Fruit fly (Drosophila melanogaster): ENCODE results near the gene CG7963.

The CG7963 gene

DNA sequence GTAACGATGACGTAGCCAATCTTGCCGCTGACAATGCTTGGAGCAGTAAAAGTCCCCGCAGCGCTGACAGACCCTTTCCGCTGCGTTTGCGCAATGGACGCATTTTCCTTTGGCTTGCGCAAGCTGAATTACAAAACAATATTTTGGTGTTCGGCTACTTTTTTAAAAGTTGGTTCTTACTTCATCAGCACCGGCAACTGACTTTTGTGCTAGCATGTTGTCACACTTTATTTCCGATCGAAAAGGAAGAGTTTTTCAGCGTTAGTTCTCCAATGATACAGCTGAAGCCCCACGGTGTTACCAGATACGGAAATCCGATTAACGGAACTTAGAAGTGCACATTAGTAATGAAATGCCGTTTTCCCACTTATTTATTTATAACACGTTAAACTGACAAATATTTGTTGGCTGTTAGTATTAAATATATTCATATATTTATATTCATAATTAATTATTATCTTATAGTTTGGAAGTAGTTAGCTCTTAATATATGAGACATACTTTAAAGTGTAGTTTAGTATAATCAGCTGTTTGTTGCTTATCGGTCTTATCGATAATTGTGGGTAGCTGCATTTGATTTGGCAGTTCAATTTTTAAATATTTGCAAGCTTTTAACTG lies at the start of gene CG7963, which contains the start of gene Veneno:
CG7963 (plus strand) TSS at position 568 of the 618 bp plus-strand sequence.
Veneno (minus strand) TSS at position 296 of the 618 bp plus-strand sequence.
- TF ChIP-seq psq (optimal IDR thresholded peaks at IDR 0.05) (no peak), Sin3A (optimal IDR thresholded peaks at IDR 0.05) (no peak), Myc (optimal IDR thresholded peaks at IDR 0.05) (no peak), insv (optimal IDR thresholded peaks at IDR 0.05) (no peak)

DNA sequence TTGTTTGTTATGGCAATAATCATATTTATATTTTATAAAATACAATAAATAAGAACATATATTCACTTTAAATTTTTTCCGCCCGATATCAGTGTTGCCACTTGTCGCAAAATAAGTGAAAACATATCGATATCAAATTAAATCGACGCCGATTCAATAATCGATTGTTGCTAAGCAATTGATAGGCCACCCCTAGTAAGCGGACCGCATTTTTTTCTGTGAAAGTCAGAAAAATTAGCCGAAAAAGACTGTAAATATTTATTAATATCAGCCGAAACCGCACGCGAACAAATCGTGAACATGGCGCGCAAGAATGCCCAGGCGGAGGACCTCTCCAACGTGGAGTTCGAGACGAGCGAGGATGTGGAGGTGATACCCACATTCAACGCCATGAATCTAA lies 49.6 kb upstream of the CG7963 start, which contains the start of gene CG7483:
CG7483 (plus strand) TSS at position 171 of the 400 bp plus-strand sequence.
- no peak for TF ChIP-seq Sin3A (optimal IDR thresholded peaks at IDR 0.05)
- no peak for TF ChIP-seq ttk (optimal IDR thresholded peaks at IDR 0.05)
- no peak for TF ChIP-seq h (optimal IDR thresholded peaks at IDR 0.05)
- TF ChIP-seq Myc (optimal IDR thresholded peaks at IDR 0.05), result no peak
- no peak for TF ChIP-seq psq (optimal IDR thresholded peaks at IDR 0.05)
- no peak for TF ChIP-seq insv (optimal IDR thresholded peaks at IDR 0.05)

dm6 chr3R:8316344-8317105 lies 46.1 kb upstream of the CG7963 start, which contains the start of gene Coq2:
TSS of gene Coq2 (minus strand) at chr3R:8316543.
- TF ChIP-seq h (optimal IDR thresholded peaks at IDR 0.05), result no peak

DNA sequence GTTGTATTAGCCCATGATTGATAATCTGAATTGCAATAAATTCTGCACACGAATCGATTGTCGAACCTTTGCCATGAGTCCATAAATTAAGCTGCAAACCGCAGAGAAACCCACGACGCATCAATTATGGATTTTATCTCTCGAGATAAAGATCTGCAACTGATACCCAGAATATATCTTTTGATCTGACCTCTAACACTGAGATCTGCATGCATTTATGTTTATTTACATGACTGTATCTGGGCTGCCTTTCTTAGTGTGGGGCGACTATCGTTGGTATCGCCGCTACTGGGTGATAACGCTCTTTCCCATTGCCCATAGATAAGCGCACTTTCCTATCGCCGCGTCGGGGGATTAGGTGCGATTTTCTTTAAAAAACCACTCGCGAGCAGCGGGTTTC lies 45.4 kb upstream of the CG7963 start, which contains the start of gene Ctr1B:
Ctr1B (plus strand) TSS at position 398 of the 400 bp plus-strand sequence.
- TF ChIP-seq Sin3A (optimal IDR thresholded peaks at IDR 0.05), result no peak
- no peak for TF ChIP-seq Myc (optimal IDR thresholded peaks at IDR 0.05)
- TF ChIP-seq h (optimal IDR thresholded peaks at IDR 0.05), result no peak
- no peak for TF ChIP-seq psq (optimal IDR thresholded peaks at IDR 0.05)
- TF ChIP-seq ttk (optimal IDR thresholded peaks at IDR 0.05), result no peak
- TF ChIP-seq insv (optimal IDR thresholded peaks at IDR 0.05), result no peak

DNA sequence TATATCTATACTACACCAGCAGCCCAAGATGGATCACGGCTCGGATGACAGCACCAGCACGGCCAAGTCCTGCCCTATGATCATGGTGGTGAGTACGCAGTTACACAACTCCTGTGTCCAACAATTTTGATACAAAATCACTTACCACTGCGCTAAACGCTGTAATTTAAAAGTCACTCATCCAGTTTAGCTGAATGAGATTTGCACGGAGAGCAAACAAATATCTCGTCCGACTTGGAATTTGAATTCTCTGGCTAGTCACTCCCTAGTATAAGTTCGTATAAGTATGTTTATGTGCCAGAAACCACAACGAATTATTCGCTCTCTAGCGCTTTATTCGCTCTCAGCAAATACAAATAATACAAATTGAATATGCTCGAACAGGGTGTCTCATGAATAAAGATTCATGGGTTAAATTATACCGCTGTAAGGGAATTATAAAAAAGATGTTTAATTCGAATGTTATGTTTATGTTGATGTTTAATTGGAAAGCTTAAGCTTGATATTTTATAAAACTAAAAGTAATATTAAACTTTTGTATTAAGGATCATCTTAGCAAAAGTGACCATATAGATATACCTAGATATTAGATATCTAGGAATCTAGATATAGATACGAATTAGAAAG lies 44.8 kb upstream of the CG7963 start:
- no peak for TF ChIP-seq Sin3A (optimal IDR thresholded peaks at IDR 0.05)

DNA sequence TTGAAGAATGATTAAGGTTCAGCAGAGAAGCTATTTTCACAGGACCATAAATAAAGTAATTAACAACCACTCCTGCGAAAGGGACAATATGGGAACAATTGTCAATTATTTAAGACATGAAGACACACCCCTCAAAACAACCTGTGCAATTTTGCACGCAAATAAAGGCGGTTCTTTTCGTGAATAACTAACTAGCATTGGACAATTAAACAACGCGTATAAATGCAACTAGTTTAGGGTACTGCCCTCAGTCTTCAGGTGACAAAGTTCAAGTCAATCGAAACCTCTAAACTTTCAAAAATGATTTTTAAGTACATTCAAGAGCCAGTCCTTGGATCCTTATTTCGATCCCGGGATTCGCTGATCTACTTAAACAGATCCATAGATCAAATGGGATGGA lies 41.2 kb upstream of the CG7963 start, which contains the start of gene Or85a:
Or85a (plus strand) TSS at position 301 of the 400 bp plus-strand sequence.
- TF ChIP-seq Sin3A (optimal IDR thresholded peaks at IDR 0.05), result no peak
- TF ChIP-seq psq (optimal IDR thresholded peaks at IDR 0.05), result no peak
- no peak for TF ChIP-seq h (optimal IDR thresholded peaks at IDR 0.05)
- no peak for TF ChIP-seq ttk (optimal IDR thresholded peaks at IDR 0.05)
- TF ChIP-seq insv (optimal IDR thresholded peaks at IDR 0.05), result no peak
- no peak for TF ChIP-seq Myc (optimal IDR thresholded peaks at IDR 0.05)

- TF ChIP-seq h (optimal IDR thresholded peaks at IDR 0.05), result no peak
- no peak for TF ChIP-seq Myc (optimal IDR thresholded peaks at IDR 0.05)
- TF ChIP-seq psq (optimal IDR thresholded peaks at IDR 0.05), result no peak
- no peak for TF ChIP-seq Sin3A (optimal IDR thresholded peaks at IDR 0.05)
- no peak for TF ChIP-seq insv (optimal IDR thresholded peaks at IDR 0.05)
- no peak for TF ChIP-seq ttk (optimal IDR thresholded peaks at IDR 0.05)
Measured at dm6 chr3R:8324016-8324415, 38.6 kb upstream of the CG7963 start, which contains the start of gene CG7443. TSS of gene CG7443 (plus strand) at chr3R:8324316.

- TF ChIP-seq ttk (optimal IDR thresholded peaks at IDR 0.05) (no peak), Myc (optimal IDR thresholded peaks at IDR 0.05) (no peak), Sin3A (optimal IDR thresholded peaks at IDR 0.05) (no peak), psq (optimal IDR thresholded peaks at IDR 0.05) (no peak), insv (optimal IDR thresholded peaks at IDR 0.05) (no peak), h (optimal IDR thresholded peaks at IDR 0.05) (no peak)
Measured at dm6 chr3R:8326884-8327283, 35.7 kb upstream of the CG7963 start.

dm6 chr3R:8327967-8328789 lies 34.4 kb upstream of the CG7963 start:
- no peak for TF ChIP-seq psq (optimal IDR thresholded peaks at IDR 0.05)
- no peak for TF ChIP-seq insv (optimal IDR thresholded peaks at IDR 0.05)
- TF ChIP-seq Sin3A (optimal IDR thresholded peaks at IDR 0.05), result no peak
- no peak for TF ChIP-seq h (optimal IDR thresholded peaks at IDR 0.05)
- TF ChIP-seq ttk (optimal IDR thresholded peaks at IDR 0.05), result no peak
- TF ChIP-seq Myc (optimal IDR thresholded peaks at IDR 0.05), result no peak

DNA sequence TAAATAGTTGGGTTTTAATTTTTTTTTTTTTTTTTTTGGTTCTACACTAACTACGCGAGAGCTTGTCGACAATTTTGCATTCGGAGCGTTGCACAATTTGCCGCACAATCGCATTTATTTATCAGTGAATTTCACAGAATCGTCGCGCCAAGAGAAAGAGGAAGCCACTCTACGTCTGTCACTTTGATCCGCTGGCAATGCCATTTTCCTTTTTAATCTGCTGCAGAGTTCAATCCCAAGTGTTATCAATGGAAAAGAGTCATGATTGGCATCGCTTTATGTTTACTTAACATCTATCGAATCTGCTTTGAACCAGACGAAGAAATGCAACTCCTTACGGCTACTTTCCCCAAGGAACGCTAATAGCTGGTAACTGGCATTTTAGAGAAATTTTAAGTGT lies 33.0 kb upstream of the CG7963 start:
- TF ChIP-seq Sin3A (optimal IDR thresholded peaks at IDR 0.05) (no peak), ttk (optimal IDR thresholded peaks at IDR 0.05) (no peak), Myc (optimal IDR thresholded peaks at IDR 0.05) (no peak), h (optimal IDR thresholded peaks at IDR 0.05) (no peak), insv (optimal IDR thresholded peaks at IDR 0.05) (no peak), psq (optimal IDR thresholded peaks at IDR 0.05) (no peak)

- TF ChIP-seq insv (optimal IDR thresholded peaks at IDR 0.05) (no peak), Myc (optimal IDR thresholded peaks at IDR 0.05) (no peak), ttk (optimal IDR thresholded peaks at IDR 0.05) (no peak), h (optimal IDR thresholded peaks at IDR 0.05) (no peak)
Measured at dm6 chr3R:8333768-8334470, 28.7 kb upstream of the CG7963 start, which contains the start of gene Poxm. TSS of gene Poxm (minus strand) at chr3R:8333792.

All from Kc167 (cell line).